Fruit fly (Drosophila melanogaster) whole organism, wandering third instar larva: ENCODE results near the gene Cyp4c3.

Source experiments
- Abd-B ChIP-seq: fragments of >200 bp; optimal IDR thresholded peaks from 2 replicates; lab custom pipeline; 2017; ENCODE audit warnings: missing biosample characterization, missing genetic modification characterization
- CG32264 ChIP-seq: fragments of 200-800 bp; sonication (Bioruptor generic); optimal IDR thresholded peaks from 2 replicates; lab custom pipeline; 2016; ENCODE audit warnings: missing biosample characterization, missing genetic modification characterization
- CrebA ChIP-seq: fragments of 200-800 bp; sonication (Bioruptor generic); optimal IDR thresholded peaks from 2 replicates; lab custom pipeline; 2016; ENCODE audit warnings: missing biosample characterization, mild to moderate bottlenecking, missing genetic modification characterization, borderline replicate concordance
- Dfd ChIP-seq: fragments of >200 bp; optimal IDR thresholded peaks from 2 replicates; lab custom pipeline; 2017; ENCODE audit warnings: missing biosample characterization, missing genetic modification characterization
- Dif ChIP-seq: fragments of 200-275, 200-300 bp; sonication (Bioruptor generic); optimal IDR thresholded peaks from 2 replicates; lab custom pipeline; 2018; ENCODE audit warnings: missing biosample characterization, missing genetic modification characterization; ENCODE audit not compliant: partially characterized antibody
- GATAd ChIP-seq: sonication (Bioruptor generic); optimal IDR thresholded peaks from 2 replicates; lab custom pipeline; 2016; ENCODE audit warnings: missing biosample characterization, missing genetic modification characterization
- HLH106 ChIP-seq: fragments of 200-800 bp; optimal IDR thresholded peaks from 3 replicates; lab custom pipeline; 2019; ENCODE audit warnings: missing biosample characterization, mild to moderate bottlenecking, missing genetic modification characterization, moderate library complexity
- Hnf4 ChIP-seq: fragments of 200-800 bp; sonication (Bioruptor generic); optimal IDR thresholded peaks from 2 replicates; lab custom pipeline; 2016; ENCODE audit warnings: missing biosample characterization, mild to moderate bottlenecking, missing genetic modification characterization
- Hr78 ChIP-seq: fragments of >200 bp; optimal IDR thresholded peaks from 2 replicates; lab custom pipeline; 2017; ENCODE audit warnings: missing biosample characterization, missing genetic modification characterization
- Hr83 ChIP-seq: fragments of 200-300 bp; sonication (Bioruptor generic); optimal IDR thresholded peaks from 2 replicates; lab custom pipeline; 2016; ENCODE audit warnings: missing biosample characterization, mild to moderate bottlenecking, missing genetic modification characterization, moderate library complexity; ENCODE audit not compliant: poor library complexity, severe bottlenecking
- Jra ChIP-seq: sonication (Bioruptor generic); optimal IDR thresholded peaks from 2 replicates; lab custom pipeline; 2016; ENCODE audit warnings: missing biosample characterization, missing genetic modification characterization
- Mio ChIP-seq: sonication (Bioruptor generic); optimal IDR thresholded peaks from 2 replicates; lab custom pipeline; 2016; ENCODE audit warnings: missing biosample characterization, missing genetic modification characterization
- Myc ChIP-seq: fragments of >200 bp; optimal IDR thresholded peaks from 2 replicates; lab custom pipeline; 2017
- N ChIP-seq: fragments of >200 bp; optimal IDR thresholded peaks from 2 replicates; lab custom pipeline; 2018; ENCODE audit warnings: missing biosample characterization, missing external identifiers, missing genetic modification characterization
- OdsH ChIP-seq: fragments of 200-800 bp; sonication (Bioruptor generic); optimal IDR thresholded peaks from 2 replicates; lab custom pipeline; 2016; ENCODE audit warnings: missing biosample characterization, mild to moderate bottlenecking, missing genetic modification characterization
- Sp1 ChIP-seq: fragments of 200-800 bp; sonication (Bioruptor generic); optimal IDR thresholded peaks from 3 replicates; lab custom pipeline; 2019; ENCODE audit warnings: missing biosample characterization, mild to moderate bottlenecking, missing genetic modification characterization, moderate library complexity
- Vsx2 ChIP-seq: fragments of 200-300, 225-300 bp; sonication (Bioruptor generic); optimal IDR thresholded peaks from 2 replicates; lab custom pipeline; 2018; ENCODE audit warnings: missing biosample characterization, missing genetic modification characterization; ENCODE audit not compliant: partially characterized antibody
- br ChIP-seq: fragments of 200-800 bp; sonication (Bioruptor generic); optimal IDR thresholded peaks from 2 replicates; lab custom pipeline; 2016; ENCODE audit warnings: missing biosample characterization, missing genetic modification characterization
- brk ChIP-seq: fragments of 200-800 bp; sonication (Bioruptor generic); optimal IDR thresholded peaks from 2 replicates; lab custom pipeline; 2016; ENCODE audit warnings: missing biosample characterization, mild to moderate bottlenecking, missing genetic modification characterization
- dmrt93B ChIP-seq: fragments of 200-800 bp; sonication (Bioruptor generic); optimal IDR thresholded peaks from 2 replicates; lab custom pipeline; 2018; ENCODE audit warnings: missing biosample characterization, mild to moderate bottlenecking, missing genetic modification characterization
- dsf ChIP-seq: sonication (Bioruptor generic); optimal IDR thresholded peaks from 2 replicates; lab custom pipeline; 2016; ENCODE audit warnings: missing biosample characterization, missing genetic modification characterization, borderline replicate concordance
- ey ChIP-seq: fragments of 200-800 bp; sonication (Bioruptor generic); optimal IDR thresholded peaks from 2 replicates; lab custom pipeline; 2016; ENCODE audit warnings: missing biosample characterization, missing genetic modification characterization
- foxo ChIP-seq, 2 experiments: fragments of 200-800 bp; sonication (Bioruptor generic); optimal IDR thresholded peaks; 2 replicates in 1 of 2; 3 replicates in 1 of 2; lab custom pipeline; 2016 to 2017; ENCODE audit warnings: missing biosample characterization in 2 of 2, missing genetic modification characterization in 2 of 2
- fru ChIP-seq: fragments of 200-800 bp; sonication (Bioruptor generic); optimal IDR thresholded peaks from 3 replicates; lab custom pipeline; 2016; ENCODE audit warnings: missing biosample characterization, mild to moderate bottlenecking, missing genetic modification characterization
- jim ChIP-seq: fragments of 175-275, 200-325 bp; sonication (Bioruptor generic); optimal IDR thresholded peaks from 2 replicates; lab custom pipeline; 2016; ENCODE audit warnings: missing biosample characterization, mild to moderate bottlenecking, missing genetic modification characterization
- pan ChIP-seq: fragments of >200 bp; optimal IDR thresholded peaks from 2 replicates; lab custom pipeline; 2017
- psq ChIP-seq: fragments of 200-800 bp; sonication (Bioruptor generic); optimal IDR thresholded peaks from 3 replicates; lab custom pipeline; 2017; ENCODE audit warnings: missing biosample characterization, mild to moderate bottlenecking, missing genetic modification characterization, moderate library complexity
- rgr ChIP-seq: fragments of 200-800 bp; sonication (Bioruptor generic); optimal IDR thresholded peaks from 3 replicates; lab custom pipeline; 2016; ENCODE audit warnings: missing biosample characterization, mild to moderate bottlenecking, missing genetic modification characterization
- sv ChIP-seq: fragments of 200-800 bp; sonication (Bioruptor generic); optimal IDR thresholded peaks from 3 replicates; lab custom pipeline; 2016; ENCODE audit warnings: missing biosample characterization, missing genetic modification characterization
- tai ChIP-seq: sonication (Bioruptor generic); optimal IDR thresholded peaks from 2 replicates; lab custom pipeline; 2016; ENCODE audit warnings: missing biosample characterization, missing genetic modification characterization
- usp ChIP-seq: fragments of >200 bp; optimal IDR thresholded peaks from 2 replicates; lab custom pipeline; 2017; ENCODE audit warnings: missing biosample characterization, missing genetic modification characterization
- woc ChIP-seq: sonication (Bioruptor generic); optimal IDR thresholded peaks from 2 replicates; lab custom pipeline; 2016; ENCODE audit warnings: missing biosample characterization, mild to moderate bottlenecking, missing genetic modification characterization

The Cyp4c3 gene

DNA sequence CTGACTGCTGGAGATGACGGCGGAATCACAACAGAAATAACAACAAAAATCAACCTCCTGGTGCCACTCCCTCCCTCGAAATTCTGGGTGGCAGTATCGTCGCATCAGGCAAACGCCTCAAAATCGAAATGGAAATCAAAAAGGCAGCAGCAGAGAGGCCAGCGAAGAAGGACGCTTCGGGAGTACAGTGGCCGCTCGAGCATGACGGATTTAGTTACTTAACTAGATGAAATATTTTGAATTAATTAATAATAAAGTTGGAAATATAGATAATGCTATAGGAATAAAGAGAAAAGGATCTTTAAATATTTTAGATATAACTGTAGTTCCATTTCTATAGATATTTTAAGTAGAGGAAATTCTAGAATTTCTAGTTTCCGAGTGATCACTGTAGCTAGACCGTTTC is 28.5 kb upstream of the Cyp4c3 start:
- no peak for TF ChIP-seq pan
- no peak for TF ChIP-seq sv (GFP tag; lab: Kevin White, UChicago)
- no peak for TF ChIP-seq tai (GFP tag; lab: Kevin White, UChicago)
- TF ChIP-seq woc (GFP tag; lab: Kevin White, UChicago): no peak
- TF ChIP-seq Vsx2 (GFP tag; lab: Kevin White, UChicago): no peak
- no peak for TF ChIP-seq CrebA (GFP tag; lab: Kevin White, UChicago)
- no peak for TF ChIP-seq ey (GFP tag; lab: Kevin White, UChicago)
- no peak for TF ChIP-seq br (GFP tag; lab: Kevin White, UChicago)
- no peak for TF ChIP-seq OdsH

dm6 chr3R:30865883-30866282 is 28.0 kb upstream of the Cyp4c3 start:
- TF ChIP-seq CrebA (GFP tag; lab: Kevin White, UChicago): no peak
- no peak for TF ChIP-seq Abd-B (GFP tag; lab: Kevin White, UChicago)
- TF ChIP-seq brk (GFP tag; lab: Kevin White, UChicago): no peak
- TF ChIP-seq Jra (GFP tag; lab: Kevin White, UChicago): no peak
- no peak for TF ChIP-seq rgr (GFP tag; lab: Kevin White, UChicago)
- TF ChIP-seq fru (GFP tag; lab: Kevin White, UChicago): no peak
- TF ChIP-seq dmrt93B (GFP tag; lab: Kevin White, UChicago): no peak
- TF ChIP-seq foxo (GFP tag; optimal IDR thresholded peaks at IDR 0.05; lab: Kevin White, UChicago): no peak
- TF ChIP-seq jim: no peak
- TF ChIP-seq GATAd (GFP tag; lab: Kevin White, UChicago): no peak
- TF ChIP-seq pan: no peak
- TF ChIP-seq Hr78: no peak
- no peak for TF ChIP-seq Vsx2 (GFP tag; lab: Kevin White, UChicago)
- TF ChIP-seq Dfd: no peak
- no peak for TF ChIP-seq sv (GFP tag; lab: Kevin White, UChicago)

DNA sequence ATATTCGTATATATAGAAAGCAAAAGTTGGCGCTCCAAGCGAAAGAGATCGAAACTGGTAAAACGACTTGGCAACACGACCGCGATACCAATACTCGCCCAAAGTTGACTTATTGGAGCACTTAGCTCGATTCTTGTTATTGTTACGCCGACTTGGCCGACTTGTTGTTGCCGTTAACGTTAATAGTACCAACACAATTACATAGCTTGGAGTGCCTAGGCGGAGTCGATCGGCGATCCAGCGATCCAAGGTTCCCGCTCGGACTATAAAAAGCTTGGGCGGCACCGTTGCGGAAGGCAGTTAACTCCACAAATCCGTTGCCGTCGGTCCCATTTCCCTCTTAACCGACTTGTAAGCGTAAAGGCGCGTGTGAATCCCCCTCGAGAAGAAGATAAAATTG is 26.6 kb upstream of the Cyp4c3 start, which contains the start of gene Cpr100A:
TSS of gene Cpr100A (plus strand) at position 290 of the 400 bp plus-strand sequence.
- no peak for TF ChIP-seq Dif (GFP tag; lab: Kevin White, UChicago)
- TF ChIP-seq ey (GFP tag; lab: Kevin White, UChicago): no peak

- TF ChIP-seq Myc (lab: Kevin White, UChicago) (peak; percentile 63), Hnf4 (no peak)
- TF ChIP-seq, all 38 proteins: peak for 1
These were observed 23.4 kb upstream of the Cyp4c3 start for dm6 chr3R:30870317-30870878.

- TF ChIP-seq Vsx2 (GFP tag; lab: Kevin White, UChicago) (no peak), usp (no peak), dsf (no peak), N (GFP tag; lab: Kevin White, UChicago) (no peak), Hr78 (no peak), Sp1 (no peak), ey (GFP tag; lab: Kevin White, UChicago) (no peak), Abd-B (GFP tag; lab: Kevin White, UChicago) (no peak)
- TF ChIP-seq, all 38 proteins: peak for 0
These were observed 21.4 kb upstream of the Cyp4c3 start, which contains the start of gene CG15545 for dm6 chr3R:30872301-30873044. Gene CG15545 (minus strand): TSS chr3R:30872351.

- TF ChIP-seq HLH106 (tag; lab: Kevin White, UChicago): no peak
- TF ChIP-seq N (GFP tag; lab: Kevin White, UChicago): no peak
- TF ChIP-seq br (GFP tag; lab: Kevin White, UChicago): no peak
- TF ChIP-seq GATAd (GFP tag; lab: Kevin White, UChicago): no peak
- no peak for TF ChIP-seq Hr83 (GFP tag; lab: Kevin White, UChicago)
- TF ChIP-seq brk (GFP tag; lab: Kevin White, UChicago): no peak
- no peak for TF ChIP-seq Sp1
- TF ChIP-seq psq (GFP tag; lab: Kevin White, UChicago): no peak
- TF ChIP-seq Myc (lab: Kevin White, UChicago): no peak
- TF ChIP-seq tai (GFP tag; lab: Kevin White, UChicago): no peak
- no peak for TF ChIP-seq sv (GFP tag; lab: Kevin White, UChicago)
- TF ChIP-seq Hnf4: no peak
- TF ChIP-seq ey (GFP tag; lab: Kevin White, UChicago): no peak
- no peak for TF ChIP-seq woc (GFP tag; lab: Kevin White, UChicago)
- no peak for TF ChIP-seq Mio (GFP tag; lab: Kevin White, UChicago)
- no peak for TF ChIP-seq CG32264
- no peak for TF ChIP-seq dmrt93B (GFP tag; lab: Kevin White, UChicago)
- no peak for TF ChIP-seq Jra (GFP tag; lab: Kevin White, UChicago)
These were observed 19.2 kb upstream of the Cyp4c3 start for dm6 chr3R:30874679-30875078.
